Worm (Caenorhabditis elegans): ENCODE results near the gene faah-4.
A peak's percentile ranks its signal among the peaks of the same experiment; 100 is the strongest.

faah-4 gene

DNA sequence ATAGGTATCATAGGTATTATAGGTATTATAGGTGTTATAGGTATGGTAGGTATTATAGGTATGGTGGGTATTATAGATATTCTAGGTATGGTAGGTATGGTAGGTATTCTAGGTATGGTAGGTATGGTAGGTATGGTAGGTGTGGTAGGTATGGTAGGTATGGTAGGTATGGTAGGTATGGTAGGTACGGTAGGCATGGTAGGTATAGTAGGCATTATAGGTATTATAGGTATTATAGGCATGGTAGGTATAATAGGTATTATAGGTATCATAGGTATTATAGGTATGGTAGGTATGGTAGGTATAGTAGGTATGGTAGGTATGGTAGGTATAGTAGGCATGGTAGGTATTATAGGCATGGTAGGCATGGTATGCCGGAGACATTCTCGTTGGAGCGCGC lies 22.3 kb upstream of the faah-4 start:
- TF ChIP-seq spr-3 (GFP tag; optimal IDR thresholded peaks at IDR 0.05) = no peak
- TF ChIP-seq hif-1 (tag; optimal IDR thresholded peaks at IDR 0.05) = no peak
- TF ChIP-seq dmd-8 (GFP tag; IDR thresholded peaks at IDR 0.05) = 0 out of 2 replicates have a peak, but pooled peaks have one; percentile 14
- TF ChIP-seq F37D6.2 (tag; optimal IDR thresholded peaks at IDR 0.05) = no peak
- TF ChIP-seq unc-62 (GFP tag; optimal IDR thresholded peaks at IDR 0.05 in 1 of 2) = peak in 1 of 2 experiments; percentile 90
- no peak for TF ChIP-seq unc-62 (tag; optimal IDR thresholded peaks at IDR 0.05)
- no peak for TF ChIP-seq F49E8.2 (tag; optimal IDR thresholded peaks at IDR 0.05; ENCODE audit: borderline replicate concordance)
- no peak for TF ChIP-seq daf-16 (GFP tag; optimal IDR thresholded peaks at IDR 0.05)
- TF ChIP-seq daf-16 (tag; optimal IDR thresholded peaks at IDR 0.05) = no peak
- no peak for TF ChIP-seq lir-3 (tag; optimal IDR thresholded peaks at IDR 0.05)
- TF ChIP-seq lin-1 (GFP tag; IDR thresholded peaks at IDR 0.05) = no peak
- TF ChIP-seq zip-11 (GFP tag; IDR thresholded peaks at IDR 0.05) = 0 out of 2 replicates have a peak, but pooled peaks have one; percentile 12

DNA sequence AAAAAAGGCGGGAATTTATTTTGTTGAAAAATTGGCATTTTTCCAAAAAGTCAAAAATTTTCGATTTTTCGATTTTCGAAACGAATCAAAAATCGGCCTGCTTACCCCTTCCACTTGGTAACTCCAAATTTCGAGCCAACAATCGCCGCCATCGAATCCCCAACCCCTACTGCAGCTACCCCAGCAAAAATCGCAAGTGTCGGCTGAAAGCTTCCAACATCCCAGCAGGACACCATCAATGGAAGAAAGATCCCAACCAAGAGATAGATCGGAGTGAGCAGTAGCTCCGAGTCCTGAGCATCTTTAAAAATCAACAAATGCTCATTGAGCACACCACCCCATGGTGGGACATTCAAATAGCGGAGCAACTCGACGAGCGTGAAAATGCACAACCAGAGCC lies 21.2 kb upstream of the faah-4 start:
- TF ChIP-seq set-16 (GFP tag; IDR thresholded peaks at IDR 0.05) (0 out of 2 replicates have a peak, but pooled peaks have one; percentile 7), Y105C5A.15 (GFP tag; IDR thresholded peaks at IDR 0.05) (no peak), ZK337.2 (GFP tag; IDR thresholded peaks at IDR 0.05) (no peak), gei-8 (GFP tag; optimal IDR thresholded peaks at IDR 0.05) (no peak), nhr-41 (GFP tag; IDR thresholded peaks at IDR 0.05) (no peak), Y5F2A.4 (GFP tag; optimal IDR thresholded peaks at IDR 0.05) (no peak), lin-15B (tag; optimal IDR thresholded peaks at IDR 0.05) (no peak), egl-27 (tag; optimal IDR thresholded peaks at IDR 0.05) (no peak), unc-62 (GFP tag; optimal IDR thresholded peaks at IDR 0.05 in 1 of 2) (peak in 1 of 2 experiments; percentile 90), unc-62 (tag; optimal IDR thresholded peaks at IDR 0.05) (no peak), madf-9 (GFP tag; conservative IDR thresholded peaks at IDR 0.05) (no peak)

DNA sequence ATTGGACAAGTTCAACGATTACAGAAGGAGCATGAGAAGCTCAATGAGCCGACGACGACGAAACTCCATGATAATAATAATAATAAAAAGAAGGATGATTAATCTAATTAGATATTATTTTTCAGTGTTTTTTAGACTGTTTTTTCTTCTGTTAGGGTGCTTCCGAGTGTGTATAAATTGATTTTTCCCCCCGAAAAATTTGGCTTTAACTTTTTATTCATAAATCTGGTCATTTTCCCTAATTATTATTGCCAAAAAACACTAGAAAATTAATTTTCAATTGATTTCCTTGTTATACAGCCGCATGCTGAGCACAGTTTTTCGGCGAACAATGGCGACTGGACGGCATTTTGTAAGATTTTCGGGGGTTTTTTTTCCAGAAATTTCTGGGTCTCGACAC lies 13.9 kb upstream of the faah-4 start, which contains the start of gene nft-1:
Gene nft-1 (plus strand): TSS at position 301 of the 400 bp plus-strand sequence.
- TF ChIP-seq F26F4.8 (GFP tag; conservative IDR thresholded peaks at IDR 0.05) (no peak), daf-16 (GFP tag; optimal IDR thresholded peaks at IDR 0.05) (no peak), daf-16 (tag; optimal IDR thresholded peaks at IDR 0.05) (no peak), madf-9 (GFP tag; conservative IDR thresholded peaks at IDR 0.05) (no peak), ceh-32 (tag; optimal IDR thresholded peaks at IDR 0.05; ENCODE audit: poor library complexity) (no peak), nhr-11 (tag; optimal IDR thresholded peaks at IDR 0.05) (no peak), F37D6.2 (tag; optimal IDR thresholded peaks at IDR 0.05) (no peak), nhr-77 (tag; optimal IDR thresholded peaks at IDR 0.05) (no peak), madf-5 (GFP tag; IDR thresholded peaks at IDR 0.05) (no peak), aly-2 (tag; optimal IDR thresholded peaks at IDR 0.05) (no peak), dpl-1 (GFP tag; optimal IDR thresholded peaks at IDR 0.05) (no peak), zfp-2 (tag; optimal IDR thresholded peaks at IDR 0.05) (no peak), mdl-1 (tag; optimal IDR thresholded peaks at IDR 0.05) (no peak), F49E8.2 (tag; optimal IDR thresholded peaks at IDR 0.05; ENCODE audit: borderline replicate concordance) (no peak)

DNA sequence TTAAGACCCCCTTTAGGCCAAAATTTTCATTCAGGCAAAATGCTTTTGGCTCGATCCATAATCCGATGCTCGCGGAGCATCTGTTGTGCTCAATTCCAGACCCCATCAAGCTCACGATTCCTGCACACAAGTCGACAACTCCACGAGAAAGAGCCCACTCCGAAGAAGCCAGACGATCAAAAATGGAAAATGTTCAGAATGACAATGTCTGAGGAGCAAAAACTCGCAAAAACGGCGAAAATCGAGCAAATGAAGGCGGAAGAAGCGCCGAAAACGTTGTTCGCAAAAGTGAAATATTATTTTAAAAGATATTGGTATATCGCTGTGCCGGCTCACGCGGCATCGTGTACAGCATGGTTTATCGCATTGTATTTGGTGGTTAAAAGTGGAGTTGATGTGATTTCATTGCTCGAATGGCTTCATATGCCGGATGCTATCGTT lies 12.0 kb upstream of the faah-4 start, which contains the start of gene Y56A3A.22:
Gene Y56A3A.22 (plus strand): TSS at position 35 of the 441 bp plus-strand sequence.
- peak in 1 of 2 experiments; percentile 69 for TF ChIP-seq daf-16 (GFP tag; optimal IDR thresholded peaks at IDR 0.05)
- TF ChIP-seq daf-16 (tag; optimal IDR thresholded peaks at IDR 0.05) = peak; percentile 27
- TF ChIP-seq mes-2 (tag; optimal IDR thresholded peaks at IDR 0.05; ENCODE audit: poor library complexity, severe bottlenecking) = peak; percentile 51
- peak; percentile 39; the same call in 1 of the 2 replicates for TF ChIP-seq vab-7 (GFP tag; IDR thresholded peaks at IDR 0.05)
- peak; percentile 83 for TF ChIP-seq arid-1 (GFP tag; conservative IDR thresholded peaks at IDR 0.05)
- no peak for TF ChIP-seq php-3 (GFP tag; IDR thresholded peaks at IDR 0.05)
- peak; percentile 22; the same call in 1 of the 2 replicates for TF ChIP-seq set-16 (GFP tag; IDR thresholded peaks at IDR 0.05)
- TF ChIP-seq pha-4 (GFP tag; IDR thresholded peaks at IDR 0.05) = peak; percentile 58; the same call in 1 of the 2 replicates
- no peak for TF ChIP-seq pha-4 (tag; optimal IDR thresholded peaks at IDR 0.05)
- no peak for TF ChIP-seq ces-1 (GFP tag; optimal IDR thresholded peaks at IDR 0.05)
- TF ChIP-seq lin-38 (GFP tag; IDR thresholded peaks at IDR 0.05) = peak; percentile 55
- no peak for TF ChIP-seq sdz-12 (GFP tag; optimal IDR thresholded peaks at IDR 0.05)
- TF ChIP-seq T26A8.4 (GFP tag; IDR thresholded peaks at IDR 0.05) = peak; percentile 85
- TF ChIP-seq Y5F2A.4 (GFP tag; optimal IDR thresholded peaks at IDR 0.05) = peak; percentile 73
- peak; percentile 23 for TF ChIP-seq duxl-1 (tag; optimal IDR thresholded peaks at IDR 0.05; ENCODE audit: poor library complexity)
- TF ChIP-seq lim-7 (GFP tag; IDR thresholded peaks at IDR 0.05) = 0 out of 2 replicates have a peak, but pooled peaks have one; percentile 21
- TF ChIP-seq unc-39 (tag; optimal IDR thresholded peaks at IDR 0.05) = no peak
- TF ChIP-seq jun-1 (tag; optimal IDR thresholded peaks at IDR 0.05) = peak; percentile 22
- TF ChIP-seq dve-1 (tag; optimal IDR thresholded peaks at IDR 0.05; ENCODE audit: insufficient read depth) = peak; percentile 43
- TF ChIP-seq gei-8 (GFP tag; optimal IDR thresholded peaks at IDR 0.05) = peak; percentile 78
